Worm (Caenorhabditis elegans) whole organism, L4 larva: ENCODE results near the gene C38C3.6.

Experiments
- F10B5.3 ChIP-seq: sonication (generic microtip); optimal IDR thresholded peaks from 2 replicates; lab custom pipeline; 2016; ENCODE audit warnings: mild to moderate bottlenecking, missing genetic modification characterization, missing compliant biosample characterization
- F44E2.7 ChIP-seq: fragments of 200-800 bp; sonication (Bioruptor generic); IDR thresholded peaks from 2 replicates; pipeline ENCODE4 v2.1.2; 2022; ENCODE audit warnings: missing genetic modification characterization, missing compliant biosample characterization
- F49E8.2 ChIP-seq: sonication (generic microtip); optimal IDR thresholded peaks from 2 replicates; lab custom pipeline; 2016; ENCODE audit warnings: missing compliant biosample characterization, mild to moderate bottlenecking, missing genetic modification characterization, borderline replicate concordance
- T26A8.4 ChIP-seq: fragments of 200-800 bp; sonication (Bioruptor generic); IDR thresholded peaks from 2 replicates; pipeline ENCODE4 v1.3.6; 2022; ENCODE audit warnings: missing genetic modification characterization, missing compliant biosample characterization
- Y48G9A.11 ChIP-seq: fragments of 200-800 bp; sonication (Bioruptor generic); IDR thresholded peaks from 2 replicates; pipeline ENCODE4 v1.3.6; 2022; ENCODE audit warnings: missing genetic modification reagents, missing genetic modification characterization, missing compliant biosample characterization
- Y5F2A.4 ChIP-seq: fragments of 200-800 bp; sonication (Bioruptor generic); optimal IDR thresholded peaks from 2 replicates; lab custom pipeline; 2018; ENCODE audit warnings: mild to moderate bottlenecking, missing genetic modification characterization, missing compliant biosample characterization
- Y75B8A.6 ChIP-seq: fragments of 200-800 bp; sonication (Bioruptor generic); IDR thresholded peaks from 2 replicates; pipeline ENCODE4 v1.3.6; 2022; ENCODE audit warnings: missing genetic modification reagents, missing genetic modification characterization, missing compliant biosample characterization
- ZK337.2 ChIP-seq: fragments of 200-800 bp; sonication (Bioruptor generic); IDR thresholded peaks from 2 replicates; pipeline ENCODE4 v1.3.6; 2022; ENCODE audit warnings: missing genetic modification reagents, missing genetic modification characterization, missing compliant biosample characterization
- ama-1 ChIP-seq: fragments of 150-350 bp; optimal IDR thresholded peaks from 2 replicates; lab custom pipeline; 2014; ENCODE audit warnings: inconsistent platforms, mixed read lengths
- ceh-28 ChIP-seq: fragments of 150-350 bp; optimal IDR thresholded peaks from 2 replicates; lab custom pipeline; 2014; ENCODE audit warnings: missing biosample characterization, missing genetic modification reagents, missing genetic modification characterization
- ceh-82 ChIP-seq: sonication (generic microtip); optimal IDR thresholded peaks from 2 replicates; lab custom pipeline; 2017; ENCODE audit warnings: missing biosample characterization, missing genetic modification characterization
- cey-2 ChIP-seq: sonication (generic microtip); optimal IDR thresholded peaks from 3 replicates; lab custom pipeline; 2017; ENCODE audit warnings: missing genetic modification characterization, mild to moderate bottlenecking, missing compliant biosample characterization, antibody characterized with exemption, borderline replicate concordance; ENCODE audit not compliant: insufficient read depth
- ctbp-1 ChIP-seq: fragments of 200-800 bp; sonication (Bioruptor generic); IDR thresholded peaks from 2 replicates; pipeline ENCODE4 v1.3.6; 2022; ENCODE audit warnings: missing genetic modification reagents, missing genetic modification characterization, missing compliant biosample characterization
- daf-8 ChIP-seq: fragments of 200-800 bp; sonication (Bioruptor generic); IDR thresholded peaks from 2 replicates; pipeline ENCODE4 v1.3.6; 2022; ENCODE audit warnings: missing genetic modification characterization, missing compliant biosample characterization
- dmd-6 ChIP-seq: fragments of 200-800 bp; sonication (Bioruptor generic); IDR thresholded peaks from 2 replicates; pipeline ENCODE4 v1.3.6; 2022; ENCODE audit warnings: missing genetic modification reagents, missing genetic modification characterization, missing compliant biosample characterization
- dmd-9 ChIP-seq: fragments of 200-800 bp; sonication (Bioruptor generic); IDR thresholded peaks from 2 replicates; pipeline ENCODE4 v1.3.6; 2022; ENCODE audit warnings: missing genetic modification reagents, missing genetic modification characterization, missing compliant biosample characterization
- duxl-1 ChIP-seq: sonication (generic microtip); optimal IDR thresholded peaks from 2 replicates; lab custom pipeline; 2016; ENCODE audit warnings: mild to moderate bottlenecking, missing genetic modification characterization, moderate library complexity, missing compliant biosample characterization; ENCODE audit not compliant: poor library complexity
- dve-1 ChIP-seq: sonication (generic microtip); optimal IDR thresholded peaks from 2 replicates; lab custom pipeline; 2017; ENCODE audit warnings: antibody characterized with exemption, mild to moderate bottlenecking, missing genetic modification characterization, missing compliant biosample characterization; ENCODE audit not compliant: insufficient read depth
- egl-43 ChIP-seq: fragments of 200-800 bp; sonication (Bioruptor generic); IDR thresholded peaks from 2 replicates; pipeline ENCODE4 v1.3.6; 2022; ENCODE audit warnings: missing genetic modification reagents, missing genetic modification characterization, missing compliant biosample characterization
- hmg-1.1 ChIP-seq: fragments of 200-800 bp; sonication (Bioruptor generic); IDR thresholded peaks from 2 replicates; pipeline ENCODE4 v1.3.6; 2022; ENCODE audit warnings: missing genetic modification reagents, missing genetic modification characterization, missing compliant biosample characterization
- lin-1 ChIP-seq: fragments of 200-800 bp; sonication (Bioruptor generic); IDR thresholded peaks from 2 replicates; pipeline ENCODE4 v1.3.6; 2022; ENCODE audit warnings: missing genetic modification reagents, missing genetic modification characterization, missing compliant biosample characterization
- lin-29 ChIP-seq: fragments of 200-800 bp; sonication (Bioruptor generic); IDR thresholded peaks from 2 replicates; pipeline ENCODE4 v1.3.6; 2022; ENCODE audit warnings: missing genetic modification reagents, missing genetic modification characterization, missing compliant biosample characterization
- lir-3 ChIP-seq: sonication (generic microtip); optimal IDR thresholded peaks from 2 replicates; lab custom pipeline; 2016; ENCODE audit warnings: mild to moderate bottlenecking, missing genetic modification characterization, missing compliant biosample characterization
- madf-5 ChIP-seq, 2 experiments: fragments of 200-800 bp; sonication (Bioruptor generic); IDR thresholded peaks; 2 replicates each; pipeline ENCODE4 v1.3.6; 2022; ENCODE audit warnings: missing compliant biosample characterization in 2 of 2, missing genetic modification characterization in 2 of 2
- madf-9 ChIP-seq: fragments of 200-800 bp; sonication (Bioruptor generic); conservative IDR thresholded peaks from 2 replicates; pipeline ENCODE4 v1.3.6; 2022; ENCODE audit warnings: missing genetic modification reagents, missing genetic modification characterization, missing compliant biosample characterization
- mdl-1 ChIP-seq, 2 experiments: fragments of 150-350 bp in 1 of 2; sonication (generic microtip) in 1 of 2; optimal IDR thresholded peaks; 2 replicates each; lab custom pipeline; 2014 to 2017; ENCODE audit warnings: missing biosample characterization in 2 of 2, missing genetic modification characterization in 2 of 2
- mes-2 ChIP-seq: sonication (generic microtip); optimal IDR thresholded peaks from 2 replicates; lab custom pipeline; 2016; ENCODE audit warnings: missing genotype, mild to moderate bottlenecking, missing genetic modification characterization, missing compliant biosample characterization; ENCODE audit not compliant: poor library complexity, severe bottlenecking
- nhr-102 ChIP-seq: sonication (generic microtip); optimal IDR thresholded peaks from 2 replicates; lab custom pipeline; 2016; ENCODE audit warnings: mild to moderate bottlenecking, missing genetic modification characterization, moderate library complexity, missing compliant biosample characterization
- nhr-237 ChIP-seq: sonication (generic microtip); optimal IDR thresholded peaks from 2 replicates; lab custom pipeline; 2017; ENCODE audit warnings: missing biosample characterization, missing genetic modification characterization
- nhr-41 ChIP-seq: fragments of 200-800 bp; sonication (Bioruptor generic); IDR thresholded peaks from 2 replicates; pipeline ENCODE4 v1.3.6; 2022; ENCODE audit warnings: missing genetic modification reagents, missing genetic modification characterization, missing compliant biosample characterization
- nhr-48 ChIP-seq: sonication (generic microtip); optimal IDR thresholded peaks from 2 replicates; lab custom pipeline; 2016; ENCODE audit warnings: mild to moderate bottlenecking, missing genetic modification characterization, missing compliant biosample characterization
- nhr-6 ChIP-seq: fragments of 150-350 bp; optimal IDR thresholded peaks from 2 replicates; lab custom pipeline; 2014; ENCODE audit warnings: missing biosample characterization, missing genetic modification characterization
- nhr-76 ChIP-seq: fragments of 150-350 bp; optimal IDR thresholded peaks from 2 replicates; lab custom pipeline; 2014; ENCODE audit warnings: missing biosample characterization, missing genetic modification characterization
- pha-4 ChIP-seq, 2 experiments: fragments of 150-350 bp in 1 of 2; fragments of 200-800 bp in 1 of 2; sonication (Bioruptor generic) in 1 of 2; IDR thresholded peaks in 1 of 2; optimal IDR thresholded peaks in 1 of 2; 2 replicates each; pipeline versions ENCODE4 v1.3.6 to Lab custom; 2014 to 2022; ENCODE audit warnings: missing genetic modification characterization in 2 of 2, missing genetic modification reagents in 2 of 2, missing biosample characterization in 1 of 2, missing compliant biosample characterization in 1 of 2
- php-3 ChIP-seq: fragments of 200-800 bp; sonication (Bioruptor generic); IDR thresholded peaks from 2 replicates; pipeline ENCODE4 v1.3.6; 2022; ENCODE audit warnings: missing genetic modification reagents, missing genetic modification characterization, missing compliant biosample characterization
- rbr-2 ChIP-seq: sonication (generic microtip); optimal IDR thresholded peaks from 2 replicates; lab custom pipeline; 2016; ENCODE audit warnings: missing genotype, missing genetic modification characterization, missing compliant biosample characterization
- sdz-12 ChIP-seq: fragments of 200-800 bp; sonication (Bioruptor generic); optimal IDR thresholded peaks from 2 replicates; lab custom pipeline; 2018; ENCODE audit warnings: mild to moderate bottlenecking, missing genetic modification characterization, missing compliant biosample characterization
- skn-1 ChIP-seq: fragments of 150-350 bp; optimal IDR thresholded peaks from 2 replicates; lab custom pipeline; 2014; ENCODE audit warnings: missing biosample characterization, missing genetic modification characterization
- snpc-1.2 ChIP-seq: fragments of 200-800 bp; sonication (Bioruptor generic); IDR thresholded peaks from 2 replicates; pipeline ENCODE4 v1.3.6; 2022; ENCODE audit warnings: missing genetic modification reagents, missing genetic modification characterization, missing compliant biosample characterization
- spr-1 ChIP-seq: sonication (generic microtip); optimal IDR thresholded peaks from 2 replicates; lab custom pipeline; 2016; ENCODE audit warnings: mild to moderate bottlenecking, missing genetic modification characterization, missing compliant biosample characterization
- unc-39 ChIP-seq: sonication (generic microtip); optimal IDR thresholded peaks from 2 replicates; lab custom pipeline; 2017; ENCODE audit warnings: missing biosample characterization, missing genetic modification characterization
- unc-62 ChIP-seq, 3 experiments: fragments of 150-350 bp in 1 of 3; sonication (generic microtip); optimal IDR thresholded peaks in 2 of 3; peaks in 1 of 3; 1 replicate in 1 of 3; 2 replicates in 2 of 3; lab custom pipeline; 2014 to 2017; ENCODE audit warnings: missing biosample characterization in 3 of 3, missing genetic modification characterization in 3 of 3, missing genetic modification reagents in 3 of 3, missing genotype in 1 of 3
- zag-1 ChIP-seq: fragments of 150-350 bp; optimal IDR thresholded peaks from 2 replicates; lab custom pipeline; 2014; ENCODE audit warnings: missing biosample characterization, missing genetic modification characterization
- zfp-2 ChIP-seq: sonication (generic microtip); optimal IDR thresholded peaks from 2 replicates; lab custom pipeline; 2016; ENCODE audit warnings: mild to moderate bottlenecking, missing genetic modification characterization, missing compliant biosample characterization
- zfp-3 ChIP-seq: fragments of 200-800 bp; sonication (Bioruptor generic); conservative IDR thresholded peaks from 2 replicates; pipeline ENCODE4 v1.3.6; 2022; ENCODE audit warnings: missing genetic modification reagents, missing genetic modification characterization, missing compliant biosample characterization
- zip-11 ChIP-seq: fragments of 200-800 bp; sonication (Bioruptor generic); IDR thresholded peaks from 2 replicates; pipeline ENCODE4 v1.3.6; 2022; ENCODE audit warnings: missing genetic modification characterization, missing compliant biosample characterization
- zip-2 ChIP-seq: fragments of 150-350 bp; optimal IDR thresholded peaks from 2 replicates; lab custom pipeline; 2014; ENCODE audit warnings: missing biosample characterization, missing genetic modification characterization
- ztf-11 ChIP-seq: fragments of 150-350 bp; optimal IDR thresholded peaks from 2 replicates; lab custom pipeline; 2014; ENCODE audit warnings: missing biosample characterization, missing genetic modification characterization
- ztf-7 ChIP-seq: fragments of 150-350 bp; optimal IDR thresholded peaks from 2 replicates; lab custom pipeline; 2014; ENCODE audit warnings: missing biosample characterization, missing genetic modification characterization

C38C3.6 gene

ce11 chrV:1474486-1475125 is 16.8 kb downstream of the C38C3.6 start, which contains the start of the genes F53E2.2 and unc-60 (continued):
- no peak for TF ChIP-seq zfp-3 (GFP tag; lab: Robert Waterston, UW)
- TF ChIP-seq snpc-1.2 (GFP tag; lab: Robert Waterston, UW): 0 out of 2 replicates have a peak, but pooled peaks have one; percentile 13
- no peak for TF ChIP-seq nhr-41 (GFP tag; lab: Robert Waterston, UW)
- peak; percentile 74; the same call in 1 of the 2 replicates for TF ChIP-seq egl-43
- TF ChIP-seq madf-5 (GFP tag; IDR thresholded peaks at IDR 0.05; lab: Robert Waterston, UW): 0 out of 4 replicates have a peak, but pooled peaks of 1 of the 2 experiments have one; percentile 36
- peak; percentile 47; the same call in 1 of the 2 replicates for TF ChIP-seq dmd-6 (GFP tag; lab: Robert Waterston, UW)
- TF ChIP-seq daf-8 (GFP tag; lab: Robert Waterston, UW): no peak
- TF ChIP-seq spr-1 (tag; lab: Kevin White, UChicago): peak; percentile 37
- TF ChIP-seq php-3 (GFP tag; lab: Robert Waterston, UW): no peak
- peak; percentile 59 for TF ChIP-seq T26A8.4
- TF ChIP-seq Y48G9A.11: no peak
- TF ChIP-seq dve-1 (tag; lab: Kevin White, UChicago): peak; percentile 45
- no peak for TF ChIP-seq nhr-6 (tag; lab: Kevin White, UChicago)
- TF ChIP-seq hmg-1.1 (GFP tag; lab: Robert Waterston, UW): peak; percentile 84
- no peak for TF ChIP-seq nhr-237 (tag; lab: Kevin White, UChicago)
- no peak for TF ChIP-seq zip-11
- no peak for TF ChIP-seq lir-3
- TF ChIP-seq Y5F2A.4: no peak
- TF ChIP-seq unc-39 (tag; lab: Kevin White, UChicago): no peak
- TF ChIP-seq unc-62 (GFP tag; optimal IDR thresholded peaks at IDR 0.05 in 1 of 2; lab: Kevin White, UChicago): peak in 1 of 2 experiments; percentile 92
- TF ChIP-seq unc-62 (tag; optimal IDR thresholded peaks at IDR 0.05; lab: Kevin White, UChicago): no peak
- no peak for TF ChIP-seq cey-2 (tag; lab: Kevin White, UChicago)
- peak; percentile 38 for TF ChIP-seq ctbp-1 (GFP tag; lab: Robert Waterston, UW)
- TF ChIP-seq ZK337.2 (GFP tag; lab: Robert Waterston, UW): no peak
- TF ChIP-seq pha-4 (GFP tag; IDR thresholded peaks at IDR 0.05; lab: Robert Waterston, UW): peak; percentile 61; the same call in 1 of the 2 replicates
- no peak for TF ChIP-seq pha-4 (tag; optimal IDR thresholded peaks at IDR 0.05; lab: Kevin White, UChicago)
- TF ChIP-seq ama-1 (lab: Kevin White, UChicago): no peak
- TF ChIP-seq F10B5.3 (tag; lab: Kevin White, UChicago): no peak
- no peak for TF ChIP-seq F49E8.2 (tag; lab: Kevin White, UChicago)
- no peak for TF ChIP-seq nhr-102
- no peak for TF ChIP-seq ceh-82
- TF ChIP-seq skn-1 (tag; lab: Kevin White, UChicago): no peak
- TF ChIP-seq zip-2 (tag; lab: Kevin White, UChicago): no peak
- TF ChIP-seq ztf-11 (tag; lab: Kevin White, UChicago): no peak
- TF ChIP-seq dmd-9 (GFP tag; lab: Robert Waterston, UW): no peak
- peak; percentile 54; the same call in 1 of the 2 replicates for TF ChIP-seq lin-29 (GFP tag; lab: Robert Waterston, UW)
- no peak for TF ChIP-seq F44E2.7
- no peak for TF ChIP-seq zag-1 (tag; lab: Kevin White, UChicago)
- TF ChIP-seq sdz-12 (GFP tag; lab: Kevin White, UChicago): no peak
- no peak for TF ChIP-seq zfp-2
- peak; percentile 84 for TF ChIP-seq rbr-2
- TF ChIP-seq ceh-28 (tag; lab: Kevin White, UChicago): no peak
- TF ChIP-seq nhr-76 (tag; lab: Kevin White, UChicago): no peak
- no peak for TF ChIP-seq ztf-7 (tag; lab: Kevin White, UChicago)
- TF ChIP-seq madf-9 (GFP tag; lab: Robert Waterston, UW): no peak; the same call in 1 of the 2 replicates
- TF ChIP-seq nhr-48: peak; percentile 4
- TF ChIP-seq mdl-1 (tag; optimal IDR thresholded peaks at IDR 0.05; lab: Kevin White, UChicago): peak; percentile 12 to 77
- no peak for TF ChIP-seq duxl-1 (tag; lab: Kevin White, UChicago)
- no peak for TF ChIP-seq lin-1 (GFP tag; lab: Robert Waterston, UW)
- TF ChIP-seq Y75B8A.6 (GFP tag; lab: Robert Waterston, UW): no peak
- TF ChIP-seq mes-2 (tag; lab: Kevin White, UChicago): peak; percentile 76
